Worm (Caenorhabditis elegans) whole organism, L1 larva: ENCODE measurements around the gene Y37H2A.18.

Experiments used
- jun-1 ChIP-seq: fragments of 150-350 bp; optimal IDR thresholded peaks from 2 replicates; lab custom pipeline; 2014; ENCODE audit warnings: missing biosample characterization, missing genetic modification reagents, missing genetic modification characterization
- nhr-19 ChIP-seq: fragments of 200-800 bp; sonication (Bioruptor generic); conservative IDR thresholded peaks from 2 replicates; pipeline ENCODE4 v1.3.6; 2022; ENCODE audit warnings: missing genetic modification characterization, missing compliant biosample characterization
- nhr-28 ChIP-seq: fragments of 150-350 bp; optimal IDR thresholded peaks from 2 replicates; lab custom pipeline; 2014; ENCODE audit warnings: missing biosample characterization, missing genetic modification characterization

DNA sequence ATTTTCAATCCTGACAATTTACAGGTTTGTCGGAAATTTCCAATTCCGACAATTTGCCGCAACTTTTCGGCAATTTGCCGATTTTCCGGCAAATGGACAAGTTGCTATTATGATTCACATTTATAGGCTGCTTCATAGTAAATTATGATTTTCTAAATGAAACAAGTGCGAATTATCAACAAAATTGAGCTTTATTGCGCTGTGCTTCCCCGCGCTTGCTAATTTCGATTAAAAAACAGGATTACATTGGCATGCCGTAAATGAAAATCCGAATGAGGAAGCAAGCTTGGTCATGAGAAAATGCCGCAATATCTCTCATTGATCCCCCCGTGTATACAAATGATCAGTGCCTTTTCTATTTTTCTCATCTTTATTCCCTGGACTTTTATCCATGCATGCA is 5.6 kb upstream of the Y37H2A.18 start, which contains the start of gene Y37H2A.10:
- TF ChIP-seq jun-1 (tag; lab: Kevin White, UChicago) (no peak), nhr-19 (GFP tag; lab: Robert Waterston, UW) (no peak), nhr-28 (no peak)
